Worm (Caenorhabditis elegans): Measurements from ENCODE around the gene nep-3.

DNA sequence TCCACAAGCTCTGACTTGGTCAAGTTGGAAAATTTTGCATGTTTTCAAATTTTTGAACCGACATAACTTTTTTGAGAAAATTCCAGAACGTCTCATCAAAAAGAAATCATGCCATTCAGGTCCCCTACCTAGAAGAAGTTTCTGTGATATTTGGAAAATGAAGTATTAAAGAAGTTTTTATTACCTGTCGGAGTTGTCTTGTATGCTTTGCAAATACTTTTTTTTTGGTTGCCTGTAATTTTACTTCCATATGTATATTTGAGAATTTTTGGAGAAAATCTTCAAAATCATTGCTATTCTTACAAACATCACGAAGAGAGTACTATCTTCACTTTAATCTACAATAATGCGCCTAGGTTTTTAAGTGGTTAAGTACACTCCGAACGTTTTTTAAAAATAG lies 26.4 kb downstream of the nep-3 start, which contains the start of gene nhr-72:
- TF ChIP-seq lin-39 (tag; optimal IDR thresholded peaks at IDR 0.05) (no peak), nhr-84 (tag; optimal IDR thresholded peaks at IDR 0.05) (no peak), C16A3.4 (tag; optimal IDR thresholded peaks at IDR 0.05) (no peak), snpc-4 (tag; optimal IDR thresholded peaks at IDR 0.05) (no peak), ama-1 (optimal IDR thresholded peaks at IDR 0.05) (no peak), efl-3 (GFP tag; optimal IDR thresholded peaks at IDR 0.05) (no peak), swsn-7 (tag; optimal IDR thresholded peaks at IDR 0.05) (no peak), unc-62 (GFP tag; optimal IDR thresholded peaks at IDR 0.05) (no peak), pqm-1 (tag; optimal IDR thresholded peaks at IDR 0.05) (no peak), nhr-237 (tag; optimal IDR thresholded peaks at IDR 0.05) (no peak), efl-1 (optimal IDR thresholded peaks at IDR 0.05) (no peak), efl-1 (GFP tag; optimal IDR thresholded peaks at IDR 0.05 in 1 of 2) (no peak), snu-23 (GFP tag; optimal IDR thresholded peaks at IDR 0.05) (no peak)
